Worm (Caenorhabditis elegans): Measurements from ENCODE around the gene Y43F8C.11.

- TF ChIP-seq F39B2.1 (GFP tag; IDR thresholded peaks at IDR 0.05) (no peak), mxl-1 (tag; optimal IDR thresholded peaks at IDR 0.05) (no peak), B0019.2 (GFP tag; conservative IDR thresholded peaks at IDR 0.05) (no peak), attf-6 (GFP tag; IDR thresholded peaks at IDR 0.05) (no peak), ama-1 (optimal IDR thresholded peaks at IDR 0.05) (no peak), ama-1 (GFP tag; optimal IDR thresholded peaks at IDR 0.05) (no peak), lsl-1 (GFP tag; optimal IDR thresholded peaks at IDR 0.05) (no peak), dpl-1 (GFP tag; optimal IDR thresholded peaks at IDR 0.05) (no peak), ztf-25 (GFP tag; IDR thresholded peaks at IDR 0.05) (no peak), nhr-90 (tag; optimal IDR thresholded peaks at IDR 0.05) (no peak), snpc-3.4 (tag; optimal IDR thresholded peaks at IDR 0.05) (no peak), repo-1 (tag; optimal IDR thresholded peaks at IDR 0.05) (no peak)
These were observed 14.9 kb upstream of the Y43F8C.11 start, which contains the start of gene dmd-3 for ce11 chrV:19655151-19655550.
